Fruit fly (Drosophila melanogaster) S2 (cell line): ENCODE results near the gene Rab7.

ENCODE experiments used
- CG8478 ChIP-seq: fragments of >200 bp; optimal IDR thresholded peaks from 2 replicates; lab custom pipeline; 2018
- CTCF ChIP-seq, 2 experiments: fragments of >200 bp; optimal IDR thresholded peaks; 2 replicates each; lab custom pipeline; 2018

The Rab7 gene

dm6 chr3R:23986479-23986930, 6.3 kb upstream of the Rab7 start, which contains the start of the genes CG13603 and CG5902:
Gene CG13603 (minus strand): TSS chr3R:23986569.
Gene CG5902 (plus strand): TSS chr3R:23986642.
- TF ChIP-seq CTCF (optimal IDR thresholded peaks at IDR 0.05; lab: Kevin White, UChicago) (peak in 1 of 2 experiments; percentile 5), CG8478 (no peak)

dm6 chr3R:23991364-23991763, 1.4 kb upstream of the Rab7 start:
- TF ChIP-seq CTCF (optimal IDR thresholded peaks at IDR 0.05; lab: Kevin White, UChicago) = no peak
- no peak for TF ChIP-seq CG8478

dm6 chr3R:23994578-23994977, 1.8 kb downstream of the Rab7 start:
- TF ChIP-seq CTCF (optimal IDR thresholded peaks at IDR 0.05; lab: Kevin White, UChicago) (no peak), CG8478 (no peak)

- TF ChIP-seq CTCF (optimal IDR thresholded peaks at IDR 0.05; lab: Kevin White, UChicago) (no peak), CG8478 (no peak)
Observed at dm6 chr3R:23995460-23995859, 2.7 kb downstream of the Rab7 start, which contains the start of gene CG33108. Gene CG33108 (plus strand): TSS chr3R:23995659.

dm6 chr3R:23996224-23996623, 3.4 kb downstream of the Rab7 start, which contains the start of gene LSm3:
Gene LSm3 (plus strand): TSS chr3R:23996262.
- TF ChIP-seq CTCF (optimal IDR thresholded peaks at IDR 0.05; lab: Kevin White, UChicago) = peak in 1 of 2 experiments; percentile 16
- TF ChIP-seq CG8478 = no peak

- TF ChIP-seq CG8478 (no peak), CTCF (optimal IDR thresholded peaks at IDR 0.05; lab: Kevin White, UChicago) (no peak)
Observed at dm6 chr3R:24001150-24001549, 8.3 kb downstream of the Rab7 start.

- TF ChIP-seq CTCF (optimal IDR thresholded peaks at IDR 0.05; lab: Kevin White, UChicago) (no peak), CG8478 (no peak)
Observed at dm6 chr3R:24003948-24004347, 11.1 kb downstream of the Rab7 start.

- TF ChIP-seq CG8478 (no peak), CTCF (optimal IDR thresholded peaks at IDR 0.05; lab: Kevin White, UChicago) (no peak)
Observed at dm6 chr3R:24006449-24007159, 13.8 kb downstream of the Rab7 start.

- TF ChIP-seq CG8478 (no peak), CTCF (optimal IDR thresholded peaks at IDR 0.05; lab: Kevin White, UChicago) (no peak)
Observed at dm6 chr3R:24007775-24008506, 15.1 kb downstream of the Rab7 start.

dm6 chr3R:24008887-24009286, 16.1 kb downstream of the Rab7 start:
- no peak for TF ChIP-seq CG8478
- no peak for TF ChIP-seq CTCF (optimal IDR thresholded peaks at IDR 0.05; lab: Kevin White, UChicago)

dm6 chr3R:24010637-24011214, 17.9 kb downstream of the Rab7 start:
- TF ChIP-seq CG8478 (no peak), CTCF (optimal IDR thresholded peaks at IDR 0.05; lab: Kevin White, UChicago) (no peak)

dm6 chr3R:24012038-24012693, 19.4 kb downstream of the Rab7 start:
- TF ChIP-seq CG8478 = no peak
- no peak for TF ChIP-seq CTCF (optimal IDR thresholded peaks at IDR 0.05; lab: Kevin White, UChicago)

- TF ChIP-seq CTCF (optimal IDR thresholded peaks at IDR 0.05; lab: Kevin White, UChicago) (no peak), CG8478 (no peak)
Observed at dm6 chr3R:24014600-24014999, 21.8 kb downstream of the Rab7 start.

dm6 chr3R:24015449-24015848, 22.6 kb downstream of the Rab7 start:
- TF ChIP-seq CTCF (optimal IDR thresholded peaks at IDR 0.05; lab: Kevin White, UChicago) (no peak), CG8478 (no peak)
